Worm (Caenorhabditis elegans): ENCODE results near the gene Y43F8B.29.

Gene Y43F8B.29

DNA sequence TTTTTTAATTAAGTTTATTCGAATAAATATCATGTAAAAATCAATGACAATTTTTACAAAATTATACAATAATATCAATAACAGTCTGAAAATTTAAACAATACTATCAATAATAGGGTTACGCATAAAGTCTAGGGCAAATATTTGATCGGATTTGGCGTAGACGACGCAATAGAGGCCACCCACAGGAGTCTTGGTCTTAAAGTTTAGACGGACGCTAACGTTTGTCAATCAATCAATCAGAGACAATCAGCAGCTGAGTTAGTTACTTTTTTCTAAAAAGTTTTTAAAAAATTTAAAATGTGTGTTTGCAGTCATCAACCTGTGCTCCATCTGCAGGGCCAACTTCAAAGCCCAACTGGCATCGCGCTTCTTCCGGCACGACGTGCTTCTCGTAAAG, at the start of gene Y43F8B.29:
Y43F8B.29 (plus strand) TSS at position 301 of the 400 bp plus-strand sequence.
- TF ChIP-seq dmd-4 (tag; optimal IDR thresholded peaks at IDR 0.05) = no peak
- no peak for TF ChIP-seq lin-39 (tag; optimal IDR thresholded peaks at IDR 0.05)
- TF ChIP-seq ZK546.5 (tag; optimal IDR thresholded peaks at IDR 0.05) = no peak
- TF ChIP-seq mbf-1 (tag; optimal IDR thresholded peaks at IDR 0.05) = no peak
- TF ChIP-seq sma-9 (GFP tag; optimal IDR thresholded peaks at IDR 0.05) = no peak
- TF ChIP-seq sma-9 (tag; optimal IDR thresholded peaks at IDR 0.05) = no peak
- no peak for TF ChIP-seq nhr-129 (tag; optimal IDR thresholded peaks at IDR 0.05)
- TF ChIP-seq ztf-1 (GFP tag; conservative IDR thresholded peaks at IDR 0.05) = no peak
- no peak for TF ChIP-seq sma-3 (GFP tag; optimal IDR thresholded peaks at IDR 0.05)
- no peak for TF ChIP-seq gmeb-1 (tag; optimal IDR thresholded peaks at IDR 0.05)
- TF ChIP-seq mab-5 (tag; optimal IDR thresholded peaks at IDR 0.05) = no peak
- no peak for TF ChIP-seq R02D3.7 (tag; optimal IDR thresholded peaks at IDR 0.05)
- no peak for TF ChIP-seq zag-1 (tag; optimal IDR thresholded peaks at IDR 0.05)
- TF ChIP-seq ceh-82 (tag; optimal IDR thresholded peaks at IDR 0.05) = no peak
- no peak for TF ChIP-seq ama-1 (optimal IDR thresholded peaks at IDR 0.05)
- no peak for TF ChIP-seq skn-1 (tag; optimal IDR thresholded peaks at IDR 0.05)
- TF ChIP-seq aly-2 (tag; optimal IDR thresholded peaks at IDR 0.05) = no peak
- no peak for TF ChIP-seq unc-39 (tag; optimal IDR thresholded peaks at IDR 0.05)
- TF ChIP-seq blmp-1 (tag; optimal IDR thresholded peaks at IDR 0.05; ENCODE audit: insufficient read depth) = no peak

DNA sequence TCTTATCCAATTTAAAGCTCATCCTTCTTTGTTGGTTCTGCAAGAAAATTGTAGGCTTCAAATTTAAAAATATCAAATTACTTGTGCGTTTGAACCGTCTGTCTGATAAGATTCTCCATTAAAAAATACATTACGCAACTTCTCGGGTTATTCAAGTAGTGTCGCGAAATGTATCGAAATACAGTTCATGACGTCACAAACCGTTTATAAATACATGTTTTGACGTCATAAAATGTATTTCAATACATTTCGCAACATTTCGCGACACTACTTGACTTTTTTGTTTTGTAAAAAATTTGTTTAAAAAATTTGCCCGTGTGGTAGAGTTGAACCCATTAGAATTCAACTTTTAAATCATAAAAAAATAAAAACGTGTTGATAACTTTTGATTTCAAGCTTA, 47.8 kb upstream of the Y43F8B.29 start:
- no peak for TF ChIP-seq elt-3 (tag; optimal IDR thresholded peaks at IDR 0.05)
- TF ChIP-seq mab-5 (tag; optimal IDR thresholded peaks at IDR 0.05) = no peak
- no peak for TF ChIP-seq nhr-129 (tag; optimal IDR thresholded peaks at IDR 0.05)
- no peak for TF ChIP-seq skn-1 (tag; optimal IDR thresholded peaks at IDR 0.05)
- no peak for TF ChIP-seq snpc-4 (tag; optimal IDR thresholded peaks at IDR 0.05)
- no peak for TF ChIP-seq egl-27 (tag; optimal IDR thresholded peaks at IDR 0.05)
- no peak for TF ChIP-seq crh-2 (tag; optimal IDR thresholded peaks at IDR 0.05)
- no peak for TF ChIP-seq nhr-10 (tag; optimal IDR thresholded peaks at IDR 0.05)
- TF ChIP-seq dmd-4 (tag; optimal IDR thresholded peaks at IDR 0.05) = no peak
- no peak for TF ChIP-seq sma-9 (GFP tag; optimal IDR thresholded peaks at IDR 0.05)
- TF ChIP-seq sma-9 (tag; optimal IDR thresholded peaks at IDR 0.05) = no peak
- no peak for TF ChIP-seq nhr-237 (tag; optimal IDR thresholded peaks at IDR 0.05)
- no peak for TF ChIP-seq R02D3.7 (tag; optimal IDR thresholded peaks at IDR 0.05)
- no peak for TF ChIP-seq nhr-6 (tag; optimal IDR thresholded peaks at IDR 0.05)
- no peak for TF ChIP-seq gmeb-1 (tag; optimal IDR thresholded peaks at IDR 0.05)
- TF ChIP-seq ceh-16 (tag; optimal IDR thresholded peaks at IDR 0.05) = no peak
- TF ChIP-seq fos-1 (tag; optimal IDR thresholded peaks at IDR 0.05) = no peak

ce11 chrV:19445442-19445841, 46.0 kb upstream of the Y43F8B.29 start, which contains the start of gene M04C3.1:
Gene M04C3.1 (minus strand): TSS chrV:19445605.
- TF ChIP-seq fos-1 (tag; optimal IDR thresholded peaks at IDR 0.05) (peak; percentile 52), F13H6.1 (tag; optimal IDR thresholded peaks at IDR 0.05) (no peak), nhr-129 (tag; optimal IDR thresholded peaks at IDR 0.05) (no peak), nhr-237 (tag; optimal IDR thresholded peaks at IDR 0.05) (no peak), lin-11 (tag; optimal IDR thresholded peaks at IDR 0.05) (no peak), sma-9 (GFP tag; optimal IDR thresholded peaks at IDR 0.05) (peak; percentile 34), sma-9 (tag; optimal IDR thresholded peaks at IDR 0.05) (no peak), nhr-11 (tag; optimal IDR thresholded peaks at IDR 0.05) (no peak)

DNA sequence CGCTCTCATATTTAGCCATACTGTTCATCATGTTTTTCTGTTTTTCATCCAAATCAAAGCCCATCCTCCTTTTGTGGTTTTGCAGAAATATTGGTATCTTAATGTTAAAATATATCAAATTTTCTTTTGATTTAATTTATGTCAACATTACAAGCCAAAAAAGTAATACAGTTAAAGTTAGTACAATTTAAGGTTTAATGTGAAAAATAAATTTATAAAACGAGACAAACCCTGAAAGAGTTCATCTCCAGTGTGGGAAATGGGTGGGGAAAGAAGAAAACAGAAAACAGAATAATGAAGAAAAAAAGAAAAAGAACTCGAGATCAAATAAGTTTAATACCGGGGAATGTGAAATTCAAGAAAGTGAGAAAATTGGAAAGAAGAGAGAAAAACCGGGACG, 42.6 kb upstream of the Y43F8B.29 start, which contains the start of gene M04C3.2:
M04C3.2 (minus strand) TSS at position 101 of the 400 bp plus-strand sequence.
- no peak for TF ChIP-seq lin-39 (tag; optimal IDR thresholded peaks at IDR 0.05)
- no peak for TF ChIP-seq sma-9 (GFP tag; optimal IDR thresholded peaks at IDR 0.05)
- TF ChIP-seq sma-9 (tag; optimal IDR thresholded peaks at IDR 0.05) = no peak
- no peak for TF ChIP-seq alr-1 (tag; optimal IDR thresholded peaks at IDR 0.05)
- no peak for TF ChIP-seq mab-5 (tag; optimal IDR thresholded peaks at IDR 0.05)
- no peak for TF ChIP-seq ztf-11 (tag; optimal IDR thresholded peaks at IDR 0.05)
- no peak for TF ChIP-seq ceh-82 (tag; optimal IDR thresholded peaks at IDR 0.05)
- TF ChIP-seq nhr-237 (tag; optimal IDR thresholded peaks at IDR 0.05) = no peak
- no peak for TF ChIP-seq lsy-2 (tag; optimal IDR thresholded peaks at IDR 0.05)
- TF ChIP-seq unc-55 (GFP tag; optimal IDR thresholded peaks at IDR 0.05) = no peak
- TF ChIP-seq aly-2 (tag; optimal IDR thresholded peaks at IDR 0.05) = no peak
- no peak for TF ChIP-seq R02D3.7 (tag; optimal IDR thresholded peaks at IDR 0.05)
- no peak for TF ChIP-seq blmp-1 (tag; optimal IDR thresholded peaks at IDR 0.05; ENCODE audit: insufficient read depth)
- TF ChIP-seq ceh-16 (tag; optimal IDR thresholded peaks at IDR 0.05) = no peak
- no peak for TF ChIP-seq crh-2 (tag; optimal IDR thresholded peaks at IDR 0.05)
- TF ChIP-seq gmeb-1 (tag; optimal IDR thresholded peaks at IDR 0.05) = no peak
- TF ChIP-seq unc-39 (tag; optimal IDR thresholded peaks at IDR 0.05) = no peak
- TF ChIP-seq snpc-4 (tag; optimal IDR thresholded peaks at IDR 0.05) = no peak

Data from whole organism, L2 larva.